Worm (Caenorhabditis elegans): ENCODE results near the gene ldh-1.

Gene ldh-1

DNA sequence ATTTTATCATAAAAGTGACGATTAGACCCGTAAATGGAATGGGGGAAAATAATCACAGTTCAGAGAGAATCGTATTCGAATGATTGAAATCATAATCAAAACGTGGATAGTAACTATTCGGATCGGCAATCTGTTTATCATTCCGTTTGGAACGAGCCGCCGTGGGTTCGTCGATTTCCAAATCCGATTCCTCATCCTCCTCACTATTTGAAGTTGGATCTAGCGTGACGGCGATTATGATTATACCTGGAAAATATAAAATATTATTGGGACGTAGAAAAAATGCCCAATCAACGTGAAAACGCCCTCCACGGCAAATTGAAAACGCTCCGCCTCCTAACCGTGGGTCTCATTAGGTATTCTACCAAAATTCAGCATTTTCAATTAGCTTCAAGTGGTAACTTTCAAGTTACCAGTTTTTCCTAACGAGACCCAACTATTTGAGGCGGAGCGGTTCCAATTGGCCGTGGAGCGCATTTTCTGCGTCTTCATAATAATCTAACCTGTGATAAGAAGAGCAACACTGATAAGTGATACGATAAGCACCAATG lies 7.2 kb downstream of the ldh-1 start:
- TF ChIP-seq F22D6.2 (tag; optimal IDR thresholded peaks at IDR 0.05) (no peak), hsf-1 (GFP tag; IDR thresholded peaks at IDR 0.05) (no peak), K12H6.12 (tag; optimal IDR thresholded peaks at IDR 0.05) (peak; percentile 6), nhr-27 (tag; optimal IDR thresholded peaks at IDR 0.05) (no peak), sea-2 (GFP tag; IDR thresholded peaks at IDR 0.05) (no peak), him-1 (tag; optimal IDR thresholded peaks at IDR 0.05) (no peak), sptf-2 (GFP tag; optimal IDR thresholded peaks at IDR 0.05) (no peak), let-526 (GFP tag; IDR thresholded peaks at IDR 0.05) (no peak), Y53F4B.3 (GFP tag; IDR thresholded peaks at IDR 0.05) (no peak), bed-2 (GFP tag; IDR thresholded peaks at IDR 0.05) (no peak), nhr-120 (GFP tag; IDR thresholded peaks at IDR 0.05) (no peak), dox-1 (GFP tag; IDR thresholded peaks at IDR 0.05) (0 out of 2 replicates have a peak, but pooled peaks have one; percentile 33), athp-1 (tag; optimal IDR thresholded peaks at IDR 0.05) (peak; percentile 42), snpc-3.4 (tag; optimal IDR thresholded peaks at IDR 0.05) (no peak), tbp1 (GFP tag; optimal IDR thresholded peaks at IDR 0.05) (no peak), F39B2.1 (GFP tag; IDR thresholded peaks at IDR 0.05) (no peak), lag-1 (GFP tag; IDR thresholded peaks at IDR 0.05) (no peak), rpc-1 (optimal IDR thresholded peaks at IDR 0.05) (no peak), rpc-1 (tag; optimal IDR thresholded peaks at IDR 0.05) (no peak), snpc-1.3 (tag; optimal IDR thresholded peaks at IDR 0.05; ENCODE audit: insufficient read depth) (no peak), C17E4.6 (GFP tag; IDR thresholded peaks at IDR 0.05) (0 out of 2 replicates have a peak, but pooled peaks have one; percentile 6), nfya-2 (GFP tag; IDR thresholded peaks at IDR 0.05) (no peak), repo-1 (tag; optimal IDR thresholded peaks at IDR 0.05) (peak; percentile 80), dpl-1 (GFP tag; optimal IDR thresholded peaks at IDR 0.05) (no peak), akir-1 (GFP tag; optimal IDR thresholded peaks at IDR 0.05) (no peak), ceh-91 (GFP tag; IDR thresholded peaks at IDR 0.05) (peak; percentile 23; the same call in 1 of the 2 replicates), rec-8 (tag; optimal IDR thresholded peaks at IDR 0.05) (no peak), xnd-1 (tag; optimal IDR thresholded peaks at IDR 0.05) (no peak), zim-3 (tag; optimal IDR thresholded peaks at IDR 0.05) (no peak), K11D2.4 (GFP tag; IDR thresholded peaks at IDR 0.05) (no peak), ztf-3 (GFP tag; optimal IDR thresholded peaks at IDR 0.05) (no peak), lin-40 (tag; optimal IDR thresholded peaks at IDR 0.05) (peak; percentile 63), attf-6 (GFP tag; IDR thresholded peaks at IDR 0.05) (no peak), zfh-2 (GFP tag; conservative IDR thresholded peaks at IDR 0.05) (0 out of 2 replicates have a peak, but pooled peaks have one; percentile 23), lin-35 (GFP tag; optimal IDR thresholded peaks at IDR 0.05) (peak in 1 of 3 experiments; percentile 40), attf-5 (GFP tag; optimal IDR thresholded peaks at IDR 0.05) (no peak), lir-1 (GFP tag; conservative IDR thresholded peaks at IDR 0.05) (no peak), ztf-6 (GFP tag; IDR thresholded peaks at IDR 0.05) (no peak), Y79H2A.3 (GFP tag; conservative IDR thresholded peaks at IDR 0.05) (no peak), F52B5.7 (tag; optimal IDR thresholded peaks at IDR 0.05) (no peak), B0019.2 (GFP tag; conservative IDR thresholded peaks at IDR 0.05) (no peak), nfyb-1 (GFP tag; IDR thresholded peaks at IDR 0.05) (peak; percentile 72), F23B12.7 (tag; optimal IDR thresholded peaks at IDR 0.05; ENCODE audit: insufficient read depth) (no peak), nhr-179 (tag; optimal IDR thresholded peaks at IDR 0.05) (no peak), chd-7 (tag; optimal IDR thresholded peaks at IDR 0.05) (peak; percentile 53), snpc-1.1 (tag; optimal IDR thresholded peaks at IDR 0.05; ENCODE audit: insufficient read depth) (no peak), lsl-1 (GFP tag; optimal IDR thresholded peaks at IDR 0.05) (no peak), nhr-80 (tag; optimal IDR thresholded peaks at IDR 0.05) (peak; percentile 62)
